Fruit fly (Drosophila melanogaster): ENCODE results near the gene beat-Vc.

The beat-Vc gene

DNA sequence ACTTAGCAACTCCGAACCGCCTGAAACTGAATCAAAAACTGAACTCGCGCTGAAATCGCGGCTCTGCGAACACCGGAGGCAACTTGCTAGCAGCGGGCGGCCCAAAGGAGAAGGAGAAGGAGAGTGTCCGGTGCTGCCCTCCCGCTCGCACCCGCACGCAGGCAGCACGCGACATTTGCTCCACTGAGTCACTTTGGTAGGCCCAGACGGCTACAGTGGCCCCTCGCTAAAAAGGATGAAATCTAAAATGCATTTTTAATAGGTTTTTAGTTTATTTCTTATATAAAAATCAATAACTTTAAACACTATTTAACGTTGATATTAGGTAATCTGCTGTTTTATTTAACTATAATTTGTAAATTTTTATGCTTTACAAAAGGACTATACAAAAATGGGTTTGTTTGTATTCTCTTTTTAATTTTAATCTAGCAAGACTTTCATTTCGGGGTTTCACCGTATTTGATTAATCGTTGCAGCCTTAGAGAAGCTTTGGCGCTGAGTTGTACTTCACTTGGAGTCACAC, 60.6 kb downstream of the beat-Vc start, which contains the start of gene Men:
Gene Men, minus strand, starts transcription at position 51 of the 523 bp plus-strand sequence.
- TF ChIP-seq Hr83 (GFP tag; optimal IDR thresholded peaks at IDR 0.05; ENCODE audit: poor library complexity, severe bottlenecking), result no peak
- TF ChIP-seq N (GFP tag; optimal IDR thresholded peaks at IDR 0.05), result no peak
- TF ChIP-seq sv (GFP tag; optimal IDR thresholded peaks at IDR 0.05), result no peak
- TF ChIP-seq HLH106 (tag; optimal IDR thresholded peaks at IDR 0.05), result peak; percentile 80
- peak; percentile 50 for TF ChIP-seq psq (GFP tag; optimal IDR thresholded peaks at IDR 0.05)
- TF ChIP-seq CG32264 (GFP tag; optimal IDR thresholded peaks at IDR 0.05), result no peak
- TF ChIP-seq Mio (GFP tag; optimal IDR thresholded peaks at IDR 0.05), result no peak
- no peak for TF ChIP-seq pan (optimal IDR thresholded peaks at IDR 0.05)
- TF ChIP-seq Hr78 (GFP tag; optimal IDR thresholded peaks at IDR 0.05), result no peak
- no peak for TF ChIP-seq jim (GFP tag; optimal IDR thresholded peaks at IDR 0.05)
- TF ChIP-seq Myc (optimal IDR thresholded peaks at IDR 0.05), result no peak
- TF ChIP-seq fru (GFP tag; optimal IDR thresholded peaks at IDR 0.05), result peak; percentile 52
- TF ChIP-seq CrebA (GFP tag; optimal IDR thresholded peaks at IDR 0.05; ENCODE audit: borderline replicate concordance), result no peak
- peak; percentile 18 for TF ChIP-seq brk (GFP tag; optimal IDR thresholded peaks at IDR 0.05)
- peak; percentile 32 for TF ChIP-seq woc (GFP tag; optimal IDR thresholded peaks at IDR 0.05)
- peak; percentile 69 for TF ChIP-seq h (GFP tag; optimal IDR thresholded peaks at IDR 0.05)
- peak; percentile 76 for TF ChIP-seq Sp1 (GFP tag; optimal IDR thresholded peaks at IDR 0.05)
- no peak for TF ChIP-seq Vsx2 (GFP tag; optimal IDR thresholded peaks at IDR 0.05; ENCODE audit: partially characterized antibody)
- TF ChIP-seq Dif (GFP tag; optimal IDR thresholded peaks at IDR 0.05; ENCODE audit: partially characterized antibody), result no peak
- peak; percentile 17 for TF ChIP-seq CG9705 (GFP tag; optimal IDR thresholded peaks at IDR 0.05)
- TF ChIP-seq usp (GFP tag; optimal IDR thresholded peaks at IDR 0.05), result no peak
- TF ChIP-seq Abd-B (GFP tag; optimal IDR thresholded peaks at IDR 0.05), result no peak
- TF ChIP-seq lola (GFP tag; optimal IDR thresholded peaks at IDR 0.05), result no peak
- no peak for TF ChIP-seq sage (GFP tag; optimal IDR thresholded peaks at IDR 0.05)
- TF ChIP-seq foxo (GFP tag; optimal IDR thresholded peaks at IDR 0.05), result peak in 1 of 2 experiments; percentile 69
- no peak for TF ChIP-seq dsf (GFP tag; optimal IDR thresholded peaks at IDR 0.05; ENCODE audit: borderline replicate concordance)
- no peak for TF ChIP-seq Rel (GFP tag; optimal IDR thresholded peaks at IDR 0.05)
- TF ChIP-seq Rel (tag; optimal IDR thresholded peaks at IDR 0.05), result peak; percentile 32
- TF ChIP-seq dl (GFP tag; optimal IDR thresholded peaks at IDR 0.05; ENCODE audit: insufficient read depth in 1 of 2, partially characterized antibody in 2 of 2), result no peak
- peak; percentile 30 for TF ChIP-seq Hnf4 (GFP tag; optimal IDR thresholded peaks at IDR 0.05)
- TF ChIP-seq tai (GFP tag; optimal IDR thresholded peaks at IDR 0.05), result no peak
- no peak for TF ChIP-seq GATAd (GFP tag; optimal IDR thresholded peaks at IDR 0.05)
- TF ChIP-seq rgr (GFP tag; optimal IDR thresholded peaks at IDR 0.05), result peak; percentile 51
- TF ChIP-seq OdsH (GFP tag; optimal IDR thresholded peaks at IDR 0.05), result peak; percentile 58
- TF ChIP-seq Jra (GFP tag; optimal IDR thresholded peaks at IDR 0.05), result peak; percentile 38
- peak; percentile 29 for TF ChIP-seq dmrt93B (GFP tag; optimal IDR thresholded peaks at IDR 0.05)
- peak; percentile 17 for TF ChIP-seq br (GFP tag; optimal IDR thresholded peaks at IDR 0.05)
- peak; percentile 23 for TF ChIP-seq ey (GFP tag; optimal IDR thresholded peaks at IDR 0.05)
- no peak for TF ChIP-seq Dfd (GFP tag; optimal IDR thresholded peaks at IDR 0.05)

DNA sequence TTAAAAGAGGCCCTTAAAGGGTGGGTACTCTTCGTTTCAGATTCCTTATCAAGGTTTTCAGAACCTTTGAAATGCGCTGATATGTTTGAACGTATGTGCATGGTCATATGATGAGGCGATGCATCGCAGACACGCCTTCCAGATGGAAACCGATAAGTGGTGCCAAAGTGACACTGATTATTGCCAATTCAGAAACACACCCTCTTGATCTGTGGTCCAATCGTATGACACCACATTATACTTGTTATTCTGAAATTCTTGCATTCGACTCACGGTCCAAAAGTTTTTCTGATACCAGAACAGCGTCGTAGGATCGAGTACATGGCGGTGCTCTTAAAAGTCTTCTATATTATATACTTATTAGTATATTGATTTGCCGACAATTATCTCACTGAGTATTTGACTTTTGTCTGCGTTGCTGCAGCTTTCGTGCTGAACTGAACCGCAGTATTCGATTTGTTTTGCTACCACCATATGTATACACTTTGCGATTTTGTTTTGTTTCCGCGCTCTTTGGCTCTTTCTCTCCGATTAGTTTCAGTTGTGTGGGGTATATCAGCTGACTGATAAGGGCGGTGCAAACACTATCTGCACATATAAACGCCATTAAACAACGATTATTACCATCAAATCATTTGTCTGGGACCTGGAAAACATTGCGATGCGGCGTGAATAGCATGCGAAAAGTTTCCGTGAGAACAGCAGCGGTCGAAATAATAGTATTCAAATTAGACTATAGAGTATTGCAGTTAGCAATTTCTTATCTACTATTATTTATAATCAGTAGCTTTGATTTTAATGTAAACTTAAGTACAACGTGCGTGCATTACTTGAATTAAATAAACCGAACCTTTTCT, 62.4 kb downstream of the beat-Vc start:
- peak; percentile 14 for TF ChIP-seq Hnf4 (GFP tag; optimal IDR thresholded peaks at IDR 0.05)
- no peak for TF ChIP-seq Hr83 (GFP tag; optimal IDR thresholded peaks at IDR 0.05; ENCODE audit: poor library complexity, severe bottlenecking)
- peak; percentile 15 for TF ChIP-seq woc (GFP tag; optimal IDR thresholded peaks at IDR 0.05)
- peak; percentile 41 for TF ChIP-seq CrebA (GFP tag; optimal IDR thresholded peaks at IDR 0.05; ENCODE audit: borderline replicate concordance)

Data from whole organism, wandering third instar larva.